Worm (Caenorhabditis elegans) whole organism, late embryonic: ENCODE results near the gene cpg-2.

Experiments used
- C38D4.7 ChIP-seq: fragments of 200-800 bp; sonication (Bioruptor generic); optimal IDR thresholded peaks from 2 replicates; lab custom pipeline; 2018; ENCODE audit warnings: mild to moderate bottlenecking, missing genetic modification characterization, moderate library complexity, missing compliant biosample characterization
- F13H6.1 ChIP-seq: sonication (generic microtip); optimal IDR thresholded peaks from 2 replicates; lab custom pipeline; 2016; ENCODE audit warnings: missing genetic modification characterization, missing compliant biosample characterization
- K02D7.2 ChIP-seq: sonication (generic microtip); optimal IDR thresholded peaks from 2 replicates; lab custom pipeline; 2017; ENCODE audit warnings: mild to moderate bottlenecking, missing genetic modification characterization, missing compliant biosample characterization
- K09A11.1 ChIP-seq: sonication (generic microtip); optimal IDR thresholded peaks from 2 replicates; lab custom pipeline; 2017; ENCODE audit warnings: antibody characterized with exemption, mild to moderate bottlenecking, missing genetic modification characterization, missing compliant biosample characterization; ENCODE audit not compliant: insufficient read depth
- ama-1 ChIP-seq: fragments of 150-350 bp; optimal IDR thresholded peaks from 2 replicates; lab custom pipeline; 2014
- ceh-14 ChIP-seq: sonication (generic microtip); optimal IDR thresholded peaks from 2 replicates; lab custom pipeline; 2016; ENCODE audit warnings: missing genotype, missing genetic modification characterization, missing compliant biosample characterization
- ceh-22 ChIP-seq: sonication (generic microtip); optimal IDR thresholded peaks from 2 replicates; lab custom pipeline; 2017; ENCODE audit warnings: missing biosample characterization, missing genetic modification characterization
- ceh-24 ChIP-seq: sonication (generic microtip); optimal IDR thresholded peaks from 2 replicates; lab custom pipeline; 2016; ENCODE audit warnings: mild to moderate bottlenecking, missing genetic modification characterization, missing compliant biosample characterization
- ceh-45 ChIP-seq: fragments of 200-800 bp; sonication (Bioruptor generic); IDR thresholded peaks from 2 replicates; pipeline ENCODE4 v1.3.6; 2022; ENCODE audit warnings: missing genetic modification reagents, missing genetic modification characterization, missing compliant biosample characterization
- ceh-9 ChIP-seq: sonication (generic microtip); optimal IDR thresholded peaks from 2 replicates; lab custom pipeline; 2016; ENCODE audit warnings: mild to moderate bottlenecking, missing genetic modification characterization, inconsistent platforms, missing compliant biosample characterization
- che-1 ChIP-seq: sonication (generic microtip); optimal IDR thresholded peaks from 2 replicates; lab custom pipeline; 2016; ENCODE audit warnings: mild to moderate bottlenecking, missing genetic modification characterization, missing compliant biosample characterization
- ets-4 ChIP-seq: sonication (generic microtip); optimal IDR thresholded peaks from 2 replicates; lab custom pipeline; 2016; ENCODE audit warnings: missing genetic modification characterization, missing compliant biosample characterization
- eyg-1 ChIP-seq: sonication (generic microtip); optimal IDR thresholded peaks from 2 replicates; lab custom pipeline; 2016; ENCODE audit warnings: missing genotype, missing genetic modification characterization, missing compliant biosample characterization
- fax-1 ChIP-seq: sonication (generic microtip); optimal IDR thresholded peaks from 2 replicates; lab custom pipeline; 2016; ENCODE audit warnings: missing genotype, missing genetic modification characterization, missing compliant biosample characterization
- gmeb-2 ChIP-seq: sonication (generic microtip); optimal IDR thresholded peaks from 2 replicates; lab custom pipeline; 2016; ENCODE audit warnings: missing genetic modification characterization, inconsistent platforms, missing compliant biosample characterization
- hlh-15 ChIP-seq: sonication (generic microtip); optimal IDR thresholded peaks from 2 replicates; lab custom pipeline; 2016; ENCODE audit warnings: missing genetic modification characterization, missing compliant biosample characterization
- hlh-6 ChIP-seq: sonication (generic microtip); optimal IDR thresholded peaks from 2 replicates; lab custom pipeline; 2016; ENCODE audit warnings: missing genotype, missing genetic modification characterization, missing compliant biosample characterization
- lim-6 ChIP-seq: sonication (generic microtip); optimal IDR thresholded peaks from 2 replicates; lab custom pipeline; 2016; ENCODE audit warnings: missing genetic modification characterization, missing compliant biosample characterization
- lin-11 ChIP-seq: fragments of 200-800 bp; sonication (Bioruptor generic); optimal IDR thresholded peaks from 2 replicates; lab custom pipeline; 2018; ENCODE audit warnings: mild to moderate bottlenecking, missing genetic modification characterization, missing compliant biosample characterization
- madf-2 ChIP-seq: sonication (generic microtip); optimal IDR thresholded peaks from 2 replicates; lab custom pipeline; 2017; ENCODE audit warnings: missing genetic modification characterization, missing compliant biosample characterization
- nhr-232 ChIP-seq: sonication (generic microtip); optimal IDR thresholded peaks from 2 replicates; lab custom pipeline; 2016; ENCODE audit warnings: missing genetic modification characterization, missing compliant biosample characterization
- npax-4 ChIP-seq: sonication (generic microtip); optimal IDR thresholded peaks from 2 replicates; lab custom pipeline; 2016; ENCODE audit warnings: missing genetic modification characterization, missing compliant biosample characterization
- odd-2 ChIP-seq: sonication (generic microtip); optimal IDR thresholded peaks from 2 replicates; lab custom pipeline; 2017; ENCODE audit warnings: antibody characterized with exemption, mild to moderate bottlenecking, missing genetic modification characterization, missing compliant biosample characterization
- pat-9 ChIP-seq: fragments of 200-800 bp; sonication (Bioruptor generic); optimal IDR thresholded peaks from 2 replicates; lab custom pipeline; 2018; ENCODE audit warnings: mild to moderate bottlenecking, missing genetic modification characterization, moderate library complexity, missing compliant biosample characterization
- pha-2 ChIP-seq: sonication (generic microtip); optimal IDR thresholded peaks from 2 replicates; lab custom pipeline; 2017; ENCODE audit warnings: mild to moderate bottlenecking, missing genetic modification characterization, missing compliant biosample characterization
- pros-1 ChIP-seq: fragments of 150-350 bp; optimal IDR thresholded peaks from 2 replicates; lab custom pipeline; 2014; ENCODE audit warnings: missing biosample characterization, missing genetic modification reagents, missing genetic modification characterization
- ref-2 ChIP-seq: sonication (generic microtip); optimal IDR thresholded peaks from 2 replicates; lab custom pipeline; 2016; ENCODE audit warnings: missing genetic modification characterization, missing compliant biosample characterization
- rnt-1 ChIP-seq: sonication (generic microtip); optimal IDR thresholded peaks from 2 replicates; lab custom pipeline; 2016; ENCODE audit warnings: missing genetic modification characterization, missing compliant biosample characterization
- sdc-2 ChIP-seq: sonication (generic microtip); optimal IDR thresholded peaks from 2 replicates; lab custom pipeline; 2016; ENCODE audit warnings: missing genotype, missing genetic modification characterization, missing compliant biosample characterization
- sox-2 ChIP-seq: fragments of 200-800 bp; sonication (Bioruptor generic); IDR thresholded peaks from 2 replicates; pipeline ENCODE4 v1.3.6; 2022; ENCODE audit warnings: missing genetic modification reagents, missing genetic modification characterization, missing compliant biosample characterization
- tbx-7 ChIP-seq: sonication (generic microtip); optimal IDR thresholded peaks from 2 replicates; lab custom pipeline; 2016; ENCODE audit warnings: missing genotype, missing genetic modification characterization, missing compliant biosample characterization
- ttx-3 ChIP-seq: sonication (generic microtip); optimal IDR thresholded peaks from 2 replicates; lab custom pipeline; 2016; ENCODE audit warnings: missing genetic modification reagents, missing genetic modification characterization, missing compliant biosample characterization
- unc-55 ChIP-seq: sonication (generic microtip); optimal IDR thresholded peaks from 2 replicates; lab custom pipeline; 2017; ENCODE audit warnings: missing biosample characterization, missing genetic modification reagents, missing genetic modification characterization
- ztf-16 ChIP-seq: sonication (generic microtip); optimal IDR thresholded peaks from 2 replicates; lab custom pipeline; 2017; ENCODE audit warnings: missing genetic modification characterization, missing compliant biosample characterization

cpg-2 gene

ce11 chrIII:7103940-7104440 lies at the start of gene cpg-2:
cpg-2 (minus strand) TSS chrIII:7103990.
- TF ChIP-seq ttx-3 (tag; lab: Kevin White, UChicago) = no peak
- no peak for TF ChIP-seq ceh-24
- no peak for TF ChIP-seq ceh-22 (tag; lab: Kevin White, UChicago)
- TF ChIP-seq eyg-1 (tag; lab: Kevin White, UChicago) = no peak
- TF ChIP-seq gmeb-2 = no peak
- TF ChIP-seq ztf-16 (tag; lab: Kevin White, UChicago) = no peak

- TF ChIP-seq pros-1 (tag; lab: Kevin White, UChicago) (no peak), lim-6 (tag; lab: Kevin White, UChicago) (no peak), C38D4.7 (GFP tag; lab: Kevin White, UChicago) (no peak)
- TF ChIP-seq, all 69 proteins: peak for 0
These were observed 48.8 kb upstream of the cpg-2 start for ce11 chrIII:7152569-7152968.

ce11 chrIII:7150162-7150561 lies 46.4 kb upstream of the cpg-2 start:
- TF ChIP-seq K02D7.2 (tag; lab: Kevin White, UChicago) (no peak), che-1 (no peak), ets-4 (tag; lab: Kevin White, UChicago) (no peak), rnt-1 (tag; lab: Kevin White, UChicago) (no peak), lin-11 (tag; lab: Kevin White, UChicago) (no peak), K09A11.1 (no peak), hlh-6 (tag; lab: Kevin White, UChicago) (no peak), ref-2 (tag; lab: Kevin White, UChicago) (no peak), pat-9 (no peak), ceh-9 (tag; lab: Kevin White, UChicago) (no peak), npax-4 (tag; lab: Kevin White, UChicago) (no peak), sdc-2 (tag; lab: Kevin White, UChicago) (no peak)

ce11 chrIII:7148191-7148590 lies 44.4 kb upstream of the cpg-2 start:
- no peak for TF ChIP-seq nhr-232 (tag; lab: Kevin White, UChicago)
- no peak for TF ChIP-seq unc-55 (GFP tag; lab: Kevin White, UChicago)
- no peak for TF ChIP-seq odd-2 (tag; lab: Kevin White, UChicago)
- no peak for TF ChIP-seq sdc-2 (tag; lab: Kevin White, UChicago)
- TF ChIP-seq ceh-45 = no peak
- no peak for TF ChIP-seq ref-2 (tag; lab: Kevin White, UChicago)
- TF ChIP-seq fax-1 (tag; lab: Kevin White, UChicago) = no peak
- TF ChIP-seq F13H6.1 (tag; lab: Kevin White, UChicago) = no peak
- no peak for TF ChIP-seq hlh-15 (tag; lab: Kevin White, UChicago)
- no peak for TF ChIP-seq ceh-14 (tag; lab: Kevin White, UChicago)
- TF ChIP-seq ttx-3 (tag; lab: Kevin White, UChicago) = no peak

ce11 chrIII:7146341-7146740 lies 42.6 kb upstream of the cpg-2 start:
- no peak for TF ChIP-seq tbx-7
- TF ChIP-seq pha-2 (tag; lab: Kevin White, UChicago) = no peak
- TF ChIP-seq ama-1 (lab: Kevin White, UChicago) = no peak
- no peak for TF ChIP-seq hlh-6 (tag; lab: Kevin White, UChicago)
- no peak for TF ChIP-seq madf-2 (tag; lab: Kevin White, UChicago)
- no peak for TF ChIP-seq sox-2 (GFP tag; lab: Robert Waterston, UW)
- no peak for TF ChIP-seq ceh-22 (tag; lab: Kevin White, UChicago)
- no peak for TF ChIP-seq F13H6.1 (tag; lab: Kevin White, UChicago)
- TF ChIP-seq gmeb-2 = no peak
